Worm (Caenorhabditis elegans) whole organism, L1 larva: Measurements from ENCODE around the gene ssr-2.

Source experiments
- aly-2 ChIP-seq: fragments of 150-350 bp; optimal IDR thresholded peaks from 2 replicates; lab custom pipeline; 2014; ENCODE audit warnings: missing biosample characterization, missing genetic modification characterization
- ama-1 ChIP-seq: fragments of 150-350 bp; optimal IDR thresholded peaks from 2 replicates; lab custom pipeline; 2014
- ceh-88 ChIP-seq: fragments of 200-800 bp; sonication (Bioruptor generic); IDR thresholded peaks from 2 replicates; pipeline ENCODE4 v1.3.6; 2022; ENCODE audit warnings: missing genetic modification characterization, missing compliant biosample characterization
- ces-1 ChIP-seq: fragments of 150-350 bp; optimal IDR thresholded peaks from 2 replicates; lab custom pipeline; 2014; ENCODE audit warnings: missing biosample characterization, missing genetic modification reagents, missing genetic modification characterization
- fkh-4 ChIP-seq: sonication (generic microtip); optimal IDR thresholded peaks from 2 replicates; lab custom pipeline; 2016; ENCODE audit warnings: missing compliant biosample characterization, missing genetic modification characterization, borderline replicate concordance
- mep-1 ChIP-seq: fragments of 150-350 bp; optimal IDR thresholded peaks from 2 replicates; lab custom pipeline; 2014; ENCODE audit warnings: missing biosample characterization, missing genetic modification characterization
- nhr-47 ChIP-seq: sonication (generic microtip); optimal IDR thresholded peaks from 2 replicates; lab custom pipeline; 2016; ENCODE audit warnings: mild to moderate bottlenecking, missing genetic modification characterization, moderate library complexity, missing compliant biosample characterization
- nhr-71 ChIP-seq: sonication (generic microtip); optimal IDR thresholded peaks from 2 replicates; lab custom pipeline; 2016; ENCODE audit warnings: mild to moderate bottlenecking, missing genetic modification characterization, moderate library complexity, missing compliant biosample characterization
- nhr-77 ChIP-seq: fragments of 150-350 bp; optimal IDR thresholded peaks from 2 replicates; lab custom pipeline; 2014; ENCODE audit warnings: missing biosample characterization, missing genetic modification characterization
- ztf-11 ChIP-seq, 2 experiments: sonication (generic microtip); optimal IDR thresholded peaks; 2 replicates each; lab custom pipeline; 2016 to 2017; ENCODE audit warnings: missing genetic modification characterization in 2 of 2, missing biosample characterization in 1 of 2, missing compliant biosample characterization in 1 of 2
- ztf-4 ChIP-seq: fragments of 150-350 bp; optimal IDR thresholded peaks from 2 replicates; lab custom pipeline; 2014; ENCODE audit warnings: missing biosample characterization, missing genetic modification characterization

DNA sequence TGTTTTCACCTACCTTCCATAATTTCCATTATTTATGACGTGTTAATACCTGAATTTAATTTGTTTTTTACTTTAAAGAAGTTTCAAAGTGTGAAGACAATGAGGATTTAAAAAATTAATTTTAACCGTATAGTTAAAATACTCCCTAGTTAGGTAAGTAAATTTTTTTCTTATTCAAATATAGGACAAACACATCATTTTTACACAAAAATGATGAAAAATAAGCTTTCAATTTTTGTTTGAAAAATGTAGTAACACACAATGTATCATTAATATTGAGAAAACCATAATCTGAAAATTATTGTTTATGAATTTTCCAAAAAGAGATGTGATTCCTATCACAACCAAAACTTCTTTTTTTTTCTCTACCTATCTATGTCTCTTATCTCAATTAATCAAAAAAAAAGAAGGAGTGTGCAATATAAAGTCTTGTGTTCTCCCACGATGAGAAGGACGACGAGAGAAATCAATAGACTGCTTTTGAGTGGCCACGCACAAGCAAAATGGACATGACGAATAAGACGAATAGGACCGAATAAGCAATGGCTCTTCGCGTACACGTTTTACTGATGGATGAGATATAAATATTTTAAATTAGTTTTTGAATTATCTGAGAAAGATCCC, 13.3 kb downstream of the ssr-2 start, which contains the start of gene C14A11.6:
- TF ChIP-seq mep-1 (tag; lab: Kevin White, UChicago) (no peak), ama-1 (lab: Kevin White, UChicago) (no peak), ztf-4 (tag; lab: Kevin White, UChicago) (no peak), ztf-11 (tag; optimal IDR thresholded peaks at IDR 0.05; lab: Kevin White, UChicago) (no peak), aly-2 (tag; lab: Kevin White, UChicago) (no peak), ceh-88 (no peak), nhr-77 (tag; lab: Kevin White, UChicago) (no peak), fkh-4 (tag; lab: Kevin White, UChicago) (no peak), ces-1 (no peak), nhr-71 (tag; lab: Kevin White, UChicago) (peak; percentile 12), nhr-47 (peak; percentile 20)
